Worm (Caenorhabditis elegans) whole organism, L2 larva: ENCODE measurements around the gene R04F11.3.
A peak's percentile ranks its signal among the peaks of the same experiment; 100 is the strongest.

Experiments used
- C34F6.9 ChIP-seq: fragments of 150-350 bp; optimal IDR thresholded peaks from 2 replicates; lab custom pipeline; 2014; ENCODE audit warnings: missing biosample characterization, missing genetic modification characterization
- F13H6.1 ChIP-seq: sonication (generic microtip); optimal IDR thresholded peaks from 2 replicates; lab custom pipeline; 2016; ENCODE audit warnings: missing genetic modification characterization, missing compliant biosample characterization
- R02D3.7 ChIP-seq: fragments of 150-350 bp; optimal IDR thresholded peaks from 2 replicates; lab custom pipeline; 2014; ENCODE audit warnings: missing biosample characterization, missing genetic modification characterization
- Y55F3AM.14 ChIP-seq: fragments of 200-800 bp; sonication (Bioruptor generic); optimal IDR thresholded peaks from 2 replicates; lab custom pipeline; 2018; ENCODE audit warnings: mild to moderate bottlenecking, missing genetic modification characterization, missing compliant biosample characterization
- ZK546.5 ChIP-seq: sonication (generic microtip); optimal IDR thresholded peaks from 2 replicates; lab custom pipeline; 2017; ENCODE audit warnings: missing biosample characterization, missing genetic modification characterization
- alr-1 ChIP-seq: fragments of 150-350 bp; optimal IDR thresholded peaks from 2 replicates; lab custom pipeline; 2014; ENCODE audit warnings: missing biosample characterization, missing genetic modification characterization
- ama-1 ChIP-seq: fragments of 150-350 bp; optimal IDR thresholded peaks from 2 replicates; lab custom pipeline; 2018; ENCODE audit warnings: inconsistent platforms
- blmp-1 ChIP-seq: sonication (generic microtip); optimal IDR thresholded peaks from 2 replicates; lab custom pipeline; 2017; ENCODE audit warnings: missing genetic modification characterization, mild to moderate bottlenecking, missing compliant biosample characterization, antibody characterized with exemption, moderate library complexity; ENCODE audit not compliant: insufficient read depth
- ceh-16 ChIP-seq: fragments of 150-350 bp; optimal IDR thresholded peaks from 2 replicates; lab custom pipeline; 2014; ENCODE audit warnings: missing biosample characterization, missing genetic modification characterization
- ceh-82 ChIP-seq: fragments of 150-350 bp; optimal IDR thresholded peaks from 2 replicates; lab custom pipeline; 2014; ENCODE audit warnings: missing biosample characterization, missing genetic modification characterization
- crh-2 ChIP-seq: sonication (generic microtip); optimal IDR thresholded peaks from 2 replicates; lab custom pipeline; 2017; ENCODE audit warnings: missing biosample characterization, missing genetic modification characterization
- dmd-4 ChIP-seq: sonication (generic microtip); optimal IDR thresholded peaks from 2 replicates; lab custom pipeline; 2017; ENCODE audit warnings: missing biosample characterization, missing genetic modification characterization
- egl-27 ChIP-seq: sonication (generic microtip); optimal IDR thresholded peaks from 3 replicates; lab custom pipeline; 2017; ENCODE audit warnings: missing biosample characterization, missing genetic modification reagents, missing genetic modification characterization
- elt-1 ChIP-seq: fragments of 150-350 bp; optimal IDR thresholded peaks from 2 replicates; lab custom pipeline; 2014; ENCODE audit warnings: missing biosample characterization, missing genetic modification characterization
- elt-3 ChIP-seq: sonication (generic microtip); optimal IDR thresholded peaks from 2 replicates; lab custom pipeline; 2017; ENCODE audit warnings: missing biosample characterization, missing genetic modification characterization
- fos-1 ChIP-seq: fragments of 150-350 bp; optimal IDR thresholded peaks from 2 replicates; lab custom pipeline; 2014; ENCODE audit warnings: missing biosample characterization, missing genetic modification characterization
- lin-11 ChIP-seq: fragments of 150-350 bp; sonication (generic microtip); optimal IDR thresholded peaks from 2 replicates; lab custom pipeline; 2014; ENCODE audit warnings: missing biosample characterization, missing genetic modification characterization, inconsistent platforms, mixed read lengths
- lin-13 ChIP-seq: fragments of 150-350 bp; optimal IDR thresholded peaks from 2 replicates; lab custom pipeline; 2014; ENCODE audit warnings: missing biosample characterization, missing genetic modification reagents, missing genetic modification characterization
- lin-39 ChIP-seq: fragments of 150-350 bp; optimal IDR thresholded peaks from 2 replicates; lab custom pipeline; 2014; ENCODE audit warnings: missing biosample characterization, missing genetic modification reagents, missing genetic modification characterization
- lsy-2 ChIP-seq, 2 experiments: fragments of 150-350 bp in 1 of 2; sonication (generic microtip) in 1 of 2; optimal IDR thresholded peaks; 2 replicates each; lab custom pipeline; 2014 to 2017; ENCODE audit warnings: missing biosample characterization in 2 of 2, missing genetic modification characterization in 2 of 2
- mbf-1 ChIP-seq: sonication (generic microtip); optimal IDR thresholded peaks from 2 replicates; lab custom pipeline; 2017; ENCODE audit warnings: missing biosample characterization, missing genetic modification characterization
- mdl-1 ChIP-seq, 2 experiments: fragments of 150-350 bp in 1 of 2; sonication (generic microtip) in 1 of 2; optimal IDR thresholded peaks; 2 replicates each; lab custom pipeline; 2017; ENCODE audit warnings: missing biosample characterization in 2 of 2, missing genetic modification characterization in 2 of 2
- nhr-11 ChIP-seq: fragments of 150-350 bp; optimal IDR thresholded peaks from 2 replicates; lab custom pipeline; 2014; ENCODE audit warnings: missing biosample characterization, missing genetic modification characterization
- nhr-12 ChIP-seq: fragments of 150-350 bp; optimal IDR thresholded peaks from 2 replicates; lab custom pipeline; 2014; ENCODE audit warnings: missing biosample characterization, missing genetic modification characterization
- nhr-129 ChIP-seq: fragments of 150-350 bp; optimal IDR thresholded peaks from 2 replicates; lab custom pipeline; 2014; ENCODE audit warnings: missing biosample characterization, missing genetic modification characterization
- nhr-25 ChIP-seq: fragments of 150-350 bp; sonication (generic microtip); optimal IDR thresholded peaks from 3 replicates; lab custom pipeline; 2014; ENCODE audit warnings: missing biosample characterization, missing genetic modification characterization
- nhr-77 ChIP-seq: fragments of 150-350 bp; optimal IDR thresholded peaks from 2 replicates; lab custom pipeline; 2014; ENCODE audit warnings: missing biosample characterization, missing genetic modification characterization
- peb-1 ChIP-seq: fragments of 150-350 bp; optimal IDR thresholded peaks from 2 replicates; lab custom pipeline; 2014; ENCODE audit warnings: missing biosample characterization, missing genetic modification characterization
- sem-4 ChIP-seq: fragments of 150-350 bp; optimal IDR thresholded peaks from 2 replicates; lab custom pipeline; 2014; ENCODE audit warnings: missing biosample characterization, missing genetic modification reagents, missing genetic modification characterization
- skn-1 ChIP-seq: sonication (generic microtip); optimal IDR thresholded peaks from 2 replicates; lab custom pipeline; 2017; ENCODE audit warnings: missing biosample characterization, missing genetic modification characterization
- sma-3 ChIP-seq: sonication (generic microtip); optimal IDR thresholded peaks from 2 replicates; lab custom pipeline; 2016; ENCODE audit warnings: missing genetic modification reagents, missing genetic modification characterization, missing compliant biosample characterization
- sma-9 ChIP-seq, 2 experiments: fragments of 150-350 bp in 1 of 2; sonication (generic microtip) in 1 of 2; optimal IDR thresholded peaks; 2 replicates each; lab custom pipeline; 2014 to 2016; ENCODE audit warnings: missing genetic modification characterization in 2 of 2, mild to moderate bottlenecking in 1 of 2, missing biosample characterization in 1 of 2, missing compliant biosample characterization in 1 of 2, missing genetic modification reagents in 1 of 2, moderate library complexity in 1 of 2
- snpc-4 ChIP-seq: fragments of 150-350 bp; optimal IDR thresholded peaks from 2 replicates; lab custom pipeline; 2014; ENCODE audit warnings: missing biosample characterization, missing genetic modification characterization
- unc-39 ChIP-seq: fragments of 150-350 bp; optimal IDR thresholded peaks from 2 replicates; lab custom pipeline; 2014; ENCODE audit warnings: missing biosample characterization, missing genetic modification characterization
- unc-55 ChIP-seq: fragments of 150-350 bp; sonication (generic microtip); optimal IDR thresholded peaks from 3 replicates; lab custom pipeline; 2014; ENCODE audit warnings: missing biosample characterization, missing genetic modification reagents, missing genetic modification characterization
- zag-1 ChIP-seq: fragments of 150-350 bp; optimal IDR thresholded peaks from 2 replicates; lab custom pipeline; 2014; ENCODE audit warnings: missing biosample characterization, missing genetic modification characterization
- ztf-1 ChIP-seq: fragments of 200-800 bp; sonication (Bioruptor generic); conservative IDR thresholded peaks from 2 replicates; pipeline ENCODE4 v1.3.6; 2022; ENCODE audit warnings: missing genetic modification characterization, missing compliant biosample characterization
- ztf-11 ChIP-seq: sonication (generic microtip); optimal IDR thresholded peaks from 2 replicates; lab custom pipeline; 2017; ENCODE audit warnings: missing biosample characterization, missing genetic modification characterization
- ztf-4 ChIP-seq: fragments of 150-350 bp; optimal IDR thresholded peaks from 2 replicates; lab custom pipeline; 2014; ENCODE audit warnings: missing biosample characterization, missing genetic modification characterization

R04F11.3 gene

ce11 chrV:12314413-12314812, 2.6 kb downstream of the R04F11.3 start:
- TF ChIP-seq C34F6.9 (peak; percentile 41), zag-1 (tag; lab: Kevin White, UChicago) (peak; percentile 33), nhr-129 (tag; lab: Kevin White, UChicago) (peak; percentile 18), crh-2 (tag; lab: Kevin White, UChicago) (no peak), dmd-4 (tag; lab: Kevin White, UChicago) (no peak), R02D3.7 (no peak), lsy-2 (tag; optimal IDR thresholded peaks at IDR 0.05; lab: Kevin White, UChicago) (peak in 1 of 2 experiments; percentile 38), mdl-1 (tag; optimal IDR thresholded peaks at IDR 0.05; lab: Kevin White, UChicago) (no peak), ZK546.5 (tag; lab: Kevin White, UChicago) (no peak), nhr-12 (tag; lab: Kevin White, UChicago) (no peak), unc-55 (peak; percentile 54), peb-1 (no peak)

- TF ChIP-seq nhr-25 (tag; lab: Kevin White, UChicago): no peak
These were observed 6.7 kb downstream of the R04F11.3 start, which contains the start of gene hpo-30 for ce11 chrV:12310256-12310655. hpo-30 (minus strand) TSS chrV:12310356.

- TF ChIP-seq elt-1 (tag; lab: Kevin White, UChicago) (no peak), skn-1 (tag; lab: Kevin White, UChicago) (no peak), C34F6.9 (no peak), ama-1 (lab: Kevin White, UChicago) (peak; percentile 20), dmd-4 (tag; lab: Kevin White, UChicago) (no peak), egl-27 (no peak), nhr-25 (tag; lab: Kevin White, UChicago) (peak; percentile 9), ceh-82 (tag; lab: Kevin White, UChicago) (no peak), ztf-1 (GFP tag; lab: Robert Waterston, UW) (no peak), nhr-77 (no peak), ztf-11 (no peak), snpc-4 (no peak), blmp-1 (tag; lab: Kevin White, UChicago) (no peak), sem-4 (tag; lab: Kevin White, UChicago) (no peak)
These were observed 9.9 kb downstream of the R04F11.3 start, which contains the start of gene srg-45 for ce11 chrV:12307011-12307540. srg-45 (plus strand) TSS chrV:12307490.

ce11 chrV:12305677-12306076, 11.3 kb downstream of the R04F11.3 start:
- no peak for TF ChIP-seq sma-9 (GFP tag; optimal IDR thresholded peaks at IDR 0.05; lab: Kevin White, UChicago)
- no peak for TF ChIP-seq sma-9 (tag; optimal IDR thresholded peaks at IDR 0.05; lab: Kevin White, UChicago)
- no peak for TF ChIP-seq nhr-25 (tag; lab: Kevin White, UChicago)
- no peak for TF ChIP-seq ztf-4 (tag; lab: Kevin White, UChicago)
- TF ChIP-seq nhr-77: no peak
- TF ChIP-seq C34F6.9: no peak
- no peak for TF ChIP-seq skn-1 (tag; lab: Kevin White, UChicago)
- TF ChIP-seq peb-1: no peak
- no peak for TF ChIP-seq snpc-4
- no peak for TF ChIP-seq zag-1 (tag; lab: Kevin White, UChicago)
- TF ChIP-seq nhr-129 (tag; lab: Kevin White, UChicago): no peak
- no peak for TF ChIP-seq lsy-2 (tag; optimal IDR thresholded peaks at IDR 0.05; lab: Kevin White, UChicago)
- no peak for TF ChIP-seq ama-1 (lab: Kevin White, UChicago)
- TF ChIP-seq ztf-1 (GFP tag; lab: Robert Waterston, UW): no peak

ce11 chrV:12303453-12304077, 13.4 kb downstream of the R04F11.3 start:
- TF ChIP-seq elt-3: no peak
- no peak for TF ChIP-seq nhr-12 (tag; lab: Kevin White, UChicago)
- peak; percentile 1 for TF ChIP-seq peb-1
- TF ChIP-seq sma-9 (GFP tag; optimal IDR thresholded peaks at IDR 0.05; lab: Kevin White, UChicago): peak; percentile 95
- TF ChIP-seq sma-9 (tag; optimal IDR thresholded peaks at IDR 0.05; lab: Kevin White, UChicago): no peak
- peak; percentile 74 for TF ChIP-seq nhr-25 (tag; lab: Kevin White, UChicago)
- peak; percentile 52 for TF ChIP-seq unc-39 (tag; lab: Kevin White, UChicago)
- TF ChIP-seq lsy-2 (tag; optimal IDR thresholded peaks at IDR 0.05; lab: Kevin White, UChicago): peak; percentile 77 to 78
- TF ChIP-seq fos-1: peak; percentile 59
- peak; percentile 41 for TF ChIP-seq blmp-1 (tag; lab: Kevin White, UChicago)
- TF ChIP-seq F13H6.1: peak; percentile 92
- TF ChIP-seq nhr-11 (tag; lab: Kevin White, UChicago): peak; percentile 86
- peak; percentile 85 for TF ChIP-seq ceh-16 (tag; lab: Kevin White, UChicago)
- peak in 1 of 2 experiments; percentile 29 for TF ChIP-seq mdl-1 (tag; optimal IDR thresholded peaks at IDR 0.05; lab: Kevin White, UChicago)
- no peak for TF ChIP-seq skn-1 (tag; lab: Kevin White, UChicago)
- TF ChIP-seq snpc-4: peak; percentile 59
- TF ChIP-seq sma-3 (GFP tag; lab: Kevin White, UChicago): peak; percentile 87
- peak; percentile 68 for TF ChIP-seq lin-13 (GFP tag; lab: Kevin White, UChicago)
- peak; percentile 76 for TF ChIP-seq lin-11
- TF ChIP-seq elt-1 (tag; lab: Kevin White, UChicago): no peak
- peak; percentile 51 for TF ChIP-seq mbf-1 (tag; lab: Kevin White, UChicago)
- TF ChIP-seq R02D3.7: no peak
- TF ChIP-seq Y55F3AM.14 (GFP tag; lab: Kevin White, UChicago): peak; percentile 96
- TF ChIP-seq zag-1 (tag; lab: Kevin White, UChicago): peak; percentile 77
- peak; percentile 81 for TF ChIP-seq ztf-4 (tag; lab: Kevin White, UChicago)
- no peak for TF ChIP-seq dmd-4 (tag; lab: Kevin White, UChicago)
- TF ChIP-seq lin-39 (tag; lab: Kevin White, UChicago): no peak
- peak; percentile 85 for TF ChIP-seq nhr-129 (tag; lab: Kevin White, UChicago)
- no peak for TF ChIP-seq alr-1 (tag; lab: Kevin White, UChicago)
